Worm (Caenorhabditis elegans) whole organism, late embryonic: ENCODE data around the gene ttr-38.

Experiments used
- C08G9.2 ChIP-seq: sonication (generic microtip); optimal IDR thresholded peaks from 2 replicates; lab custom pipeline; 2016; ENCODE audit warnings: mild to moderate bottlenecking, missing genetic modification characterization, moderate library complexity, missing compliant biosample characterization
- C38D4.7 ChIP-seq: fragments of 200-800 bp; sonication (Bioruptor generic); optimal IDR thresholded peaks from 2 replicates; lab custom pipeline; 2018; ENCODE audit warnings: mild to moderate bottlenecking, missing genetic modification characterization, moderate library complexity, missing compliant biosample characterization
- K02D7.2 ChIP-seq: sonication (generic microtip); optimal IDR thresholded peaks from 2 replicates; lab custom pipeline; 2017; ENCODE audit warnings: mild to moderate bottlenecking, missing genetic modification characterization, missing compliant biosample characterization
- K09A11.1 ChIP-seq: sonication (generic microtip); optimal IDR thresholded peaks from 2 replicates; lab custom pipeline; 2017; ENCODE audit warnings: antibody characterized with exemption, mild to moderate bottlenecking, missing genetic modification characterization, missing compliant biosample characterization; ENCODE audit not compliant: insufficient read depth
- T23F11.4 ChIP-seq: fragments of 200-800 bp; sonication (Bioruptor generic); optimal IDR thresholded peaks from 2 replicates; lab custom pipeline; 2018; ENCODE audit warnings: mild to moderate bottlenecking, missing genetic modification characterization, missing compliant biosample characterization
- Y22D7AL.16 ChIP-seq: sonication (generic microtip); optimal IDR thresholded peaks from 2 replicates; lab custom pipeline; 2016; ENCODE audit warnings: missing genetic modification characterization, missing compliant biosample characterization
- ahr-1 ChIP-seq: sonication (generic microtip); optimal IDR thresholded peaks from 2 replicates; lab custom pipeline; 2016; ENCODE audit warnings: missing genetic modification characterization, missing compliant biosample characterization
- ama-1 ChIP-seq: fragments of 150-350 bp; optimal IDR thresholded peaks from 2 replicates; lab custom pipeline; 2014
- ceh-18 ChIP-seq: sonication (generic microtip); optimal IDR thresholded peaks from 2 replicates; lab custom pipeline; 2016; ENCODE audit warnings: missing genetic modification characterization, missing compliant biosample characterization
- ceh-19 ChIP-seq: fragments of 200-800 bp; sonication (Bioruptor generic); optimal IDR thresholded peaks from 2 replicates; lab custom pipeline; 2018; ENCODE audit warnings: mild to moderate bottlenecking, missing genetic modification characterization, missing compliant biosample characterization
- ceh-31 ChIP-seq: sonication (generic microtip); optimal IDR thresholded peaks from 2 replicates; lab custom pipeline; 2016; ENCODE audit warnings: missing genetic modification characterization, missing compliant biosample characterization
- ceh-45 ChIP-seq: fragments of 200-800 bp; sonication (Bioruptor generic); IDR thresholded peaks from 2 replicates; pipeline ENCODE4 v1.3.6; 2022; ENCODE audit warnings: missing genetic modification reagents, missing genetic modification characterization, missing compliant biosample characterization
- ceh-48 ChIP-seq: sonication (generic microtip); optimal IDR thresholded peaks from 2 replicates; lab custom pipeline; 2016; ENCODE audit warnings: missing genetic modification characterization, inconsistent platforms, missing compliant biosample characterization
- ceh-6 ChIP-seq: fragments of 200-800 bp; sonication (Bioruptor generic); optimal IDR thresholded peaks from 2 replicates; lab custom pipeline; 2018; ENCODE audit warnings: mild to moderate bottlenecking, missing genetic modification characterization, missing compliant biosample characterization
- che-1 ChIP-seq: sonication (generic microtip); optimal IDR thresholded peaks from 2 replicates; lab custom pipeline; 2016; ENCODE audit warnings: mild to moderate bottlenecking, missing genetic modification characterization, missing compliant biosample characterization
- dmd-4 ChIP-seq: sonication (generic microtip); optimal IDR thresholded peaks from 2 replicates; lab custom pipeline; 2016; ENCODE audit warnings: borderline replicate concordance, missing genetic modification characterization, missing compliant biosample characterization
- dve-1 ChIP-seq: sonication (generic microtip); optimal IDR thresholded peaks from 2 replicates; lab custom pipeline; 2017; ENCODE audit warnings: antibody characterized with exemption, mild to moderate bottlenecking, missing genetic modification characterization, missing compliant biosample characterization
- elt-2 ChIP-seq: sonication (generic microtip); optimal IDR thresholded peaks from 2 replicates; lab custom pipeline; 2016; ENCODE audit warnings: missing genetic modification reagents, missing genetic modification characterization, missing compliant biosample characterization
- elt-4 ChIP-seq: sonication (generic microtip); optimal IDR thresholded peaks from 2 replicates; lab custom pipeline; 2016; ENCODE audit warnings: missing genetic modification characterization, missing compliant biosample characterization
- eyg-1 ChIP-seq: sonication (generic microtip); optimal IDR thresholded peaks from 2 replicates; lab custom pipeline; 2016; ENCODE audit warnings: missing genotype, missing genetic modification characterization, missing compliant biosample characterization
- fkh-6 ChIP-seq: sonication (generic microtip); optimal IDR thresholded peaks from 2 replicates; lab custom pipeline; 2016; ENCODE audit warnings: missing genetic modification characterization, missing compliant biosample characterization
- hlh-13 ChIP-seq: fragments of 200-800 bp; sonication (Bioruptor generic); optimal IDR thresholded peaks from 2 replicates; lab custom pipeline; 2018; ENCODE audit warnings: mild to moderate bottlenecking, missing genetic modification characterization, missing compliant biosample characterization
- hlh-15 ChIP-seq: sonication (generic microtip); optimal IDR thresholded peaks from 2 replicates; lab custom pipeline; 2016; ENCODE audit warnings: missing genetic modification characterization, missing compliant biosample characterization
- hlh-6 ChIP-seq: sonication (generic microtip); optimal IDR thresholded peaks from 2 replicates; lab custom pipeline; 2016; ENCODE audit warnings: missing genotype, missing genetic modification characterization, missing compliant biosample characterization
- lim-6 ChIP-seq: sonication (generic microtip); optimal IDR thresholded peaks from 2 replicates; lab custom pipeline; 2016; ENCODE audit warnings: missing genetic modification characterization, missing compliant biosample characterization
- lin-11 ChIP-seq: fragments of 200-800 bp; sonication (Bioruptor generic); optimal IDR thresholded peaks from 2 replicates; lab custom pipeline; 2018; ENCODE audit warnings: mild to moderate bottlenecking, missing genetic modification characterization, missing compliant biosample characterization
- madf-2 ChIP-seq: sonication (generic microtip); optimal IDR thresholded peaks from 2 replicates; lab custom pipeline; 2017; ENCODE audit warnings: missing genetic modification characterization, missing compliant biosample characterization
- nfya-1 ChIP-seq: sonication (generic microtip); optimal IDR thresholded peaks from 2 replicates; lab custom pipeline; 2017; ENCODE audit warnings: missing genetic modification characterization, mild to moderate bottlenecking, missing compliant biosample characterization, antibody characterized with exemption, moderate library complexity
- npax-4 ChIP-seq: sonication (generic microtip); optimal IDR thresholded peaks from 2 replicates; lab custom pipeline; 2016; ENCODE audit warnings: missing genetic modification characterization, missing compliant biosample characterization
- odd-2 ChIP-seq: sonication (generic microtip); optimal IDR thresholded peaks from 2 replicates; lab custom pipeline; 2017; ENCODE audit warnings: antibody characterized with exemption, mild to moderate bottlenecking, missing genetic modification characterization, missing compliant biosample characterization
- pag-3 ChIP-seq: sonication (generic microtip); optimal IDR thresholded peaks from 2 replicates; lab custom pipeline; 2016; ENCODE audit warnings: missing compliant biosample characterization, missing genetic modification characterization, borderline replicate concordance
- pha-2 ChIP-seq: sonication (generic microtip); optimal IDR thresholded peaks from 2 replicates; lab custom pipeline; 2017; ENCODE audit warnings: mild to moderate bottlenecking, missing genetic modification characterization, missing compliant biosample characterization
- pha-4 ChIP-seq: fragments of 150-350 bp; optimal IDR thresholded peaks from 2 replicates; lab custom pipeline; 2018; ENCODE audit warnings: missing biosample characterization, missing genetic modification reagents, missing genetic modification characterization
- pqm-1 ChIP-seq: sonication (generic microtip); optimal IDR thresholded peaks from 2 replicates; lab custom pipeline; 2016; ENCODE audit warnings: missing genetic modification characterization, missing compliant biosample characterization
- pros-1 ChIP-seq: fragments of 150-350 bp; optimal IDR thresholded peaks from 2 replicates; lab custom pipeline; 2014; ENCODE audit warnings: missing biosample characterization, missing genetic modification reagents, missing genetic modification characterization
- ref-2 ChIP-seq: sonication (generic microtip); optimal IDR thresholded peaks from 2 replicates; lab custom pipeline; 2016; ENCODE audit warnings: missing genetic modification characterization, missing compliant biosample characterization
- rnt-1 ChIP-seq: sonication (generic microtip); optimal IDR thresholded peaks from 2 replicates; lab custom pipeline; 2016; ENCODE audit warnings: missing genetic modification characterization, missing compliant biosample characterization
- sdc-2 ChIP-seq: sonication (generic microtip); optimal IDR thresholded peaks from 2 replicates; lab custom pipeline; 2016; ENCODE audit warnings: missing genotype, missing genetic modification characterization, missing compliant biosample characterization
- sox-2 ChIP-seq: fragments of 200-800 bp; sonication (Bioruptor generic); IDR thresholded peaks from 2 replicates; pipeline ENCODE4 v1.3.6; 2022; ENCODE audit warnings: missing genetic modification reagents, missing genetic modification characterization, missing compliant biosample characterization
- syd-9 ChIP-seq: sonication (generic microtip); optimal IDR thresholded peaks from 2 replicates; lab custom pipeline; 2016; ENCODE audit warnings: mild to moderate bottlenecking, missing genetic modification characterization, moderate library complexity, missing compliant biosample characterization
- tbx-2 ChIP-seq: sonication (generic microtip); optimal IDR thresholded peaks from 2 replicates; lab custom pipeline; 2016; ENCODE audit warnings: missing genetic modification characterization, missing compliant biosample characterization
- tbx-7 ChIP-seq: sonication (generic microtip); optimal IDR thresholded peaks from 2 replicates; lab custom pipeline; 2016; ENCODE audit warnings: missing genotype, missing genetic modification characterization, missing compliant biosample characterization
- ttx-3 ChIP-seq: sonication (generic microtip); optimal IDR thresholded peaks from 2 replicates; lab custom pipeline; 2016; ENCODE audit warnings: missing genetic modification reagents, missing genetic modification characterization, missing compliant biosample characterization
- unc-3 ChIP-seq, 2 experiments: fragments of 200-800 bp in 1 of 2; sonication (Bioruptor generic) in 1 of 2; sonication (generic microtip) in 1 of 2; conservative IDR thresholded peaks in 1 of 2; optimal IDR thresholded peaks in 1 of 2; 2 replicates each; pipeline versions ENCODE4 v1.3.6 to Lab custom; 2016 to 2022; ENCODE audit warnings: missing compliant biosample characterization in 2 of 2, missing genetic modification characterization in 2 of 2, missing genetic modification reagents in 1 of 2
- zip-5 ChIP-seq: sonication (generic microtip); optimal IDR thresholded peaks from 2 replicates; lab custom pipeline; 2016; ENCODE audit warnings: missing genetic modification characterization, missing compliant biosample characterization

The ttr-38 gene

DNA sequence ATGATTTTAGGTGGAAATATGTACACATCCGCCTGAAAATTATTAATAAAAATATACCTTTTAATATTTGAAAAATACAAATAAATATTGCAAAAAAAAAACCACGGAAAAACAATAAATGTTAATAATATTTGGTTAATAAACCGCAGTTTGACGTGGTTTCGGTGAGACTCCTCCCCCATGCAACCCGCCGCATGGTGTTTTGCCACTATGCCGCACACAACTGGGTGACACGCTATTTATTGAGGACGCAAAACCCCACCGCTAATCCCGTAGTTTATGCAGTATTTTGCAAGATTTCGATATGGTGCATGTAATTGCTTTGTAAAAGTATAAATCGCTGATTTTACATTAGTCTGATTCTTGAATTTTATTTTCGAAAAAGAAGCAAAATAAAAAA lies 17.7 kb downstream of the ttr-38 start, which contains the start of gene gly-13 (continued):
- peak; percentile 88 for TF ChIP-seq K09A11.1 (tag; lab: Kevin White, UChicago)
- TF ChIP-seq ceh-31 (tag; lab: Kevin White, UChicago): peak; percentile 57
- peak; percentile 61 for TF ChIP-seq zip-5 (tag; lab: Kevin White, UChicago)
- TF ChIP-seq sdc-2: no peak
- TF ChIP-seq ama-1: no peak
- TF ChIP-seq unc-3 (GFP tag; conservative IDR thresholded peaks at IDR 0.05; lab: Robert Waterston, UW): no peak
- peak; percentile 42 for TF ChIP-seq unc-3 (tag; optimal IDR thresholded peaks at IDR 0.05; lab: Kevin White, UChicago)
- no peak for TF ChIP-seq pag-3 (tag; lab: Kevin White, UChicago)
- no peak for TF ChIP-seq elt-4 (tag; lab: Kevin White, UChicago)
- TF ChIP-seq eyg-1 (tag; lab: Kevin White, UChicago): no peak
- TF ChIP-seq pha-2 (tag; lab: Kevin White, UChicago): peak; percentile 55
- TF ChIP-seq hlh-6 (tag; lab: Kevin White, UChicago): no peak
- TF ChIP-seq madf-2 (tag; lab: Kevin White, UChicago): peak; percentile 43
- peak; percentile 56 for TF ChIP-seq hlh-15 (tag; lab: Kevin White, UChicago)
- peak; percentile 63 for TF ChIP-seq che-1 (tag; lab: Kevin White, UChicago)
- no peak for TF ChIP-seq pha-4 (tag; lab: Kevin White, UChicago)
- peak; percentile 51 for TF ChIP-seq ceh-6 (GFP tag; lab: Kevin White, UChicago)
- peak; percentile 2 for TF ChIP-seq dve-1
- peak; percentile 76 for TF ChIP-seq tbx-2 (tag; lab: Kevin White, UChicago)
- TF ChIP-seq hlh-13 (GFP tag; lab: Kevin White, UChicago): peak; percentile 48
- TF ChIP-seq T23F11.4 (GFP tag; lab: Kevin White, UChicago): peak; percentile 22
- TF ChIP-seq ref-2 (tag; lab: Kevin White, UChicago): peak; percentile 44
- TF ChIP-seq fkh-6 (tag; lab: Kevin White, UChicago): peak; percentile 29
- peak; percentile 48 for TF ChIP-seq C38D4.7
- no peak for TF ChIP-seq ceh-45
- peak; percentile 58 for TF ChIP-seq odd-2 (tag; lab: Kevin White, UChicago)
- TF ChIP-seq tbx-7 (tag; lab: Kevin White, UChicago): no peak
- TF ChIP-seq ceh-48 (tag; lab: Kevin White, UChicago): no peak

- TF ChIP-seq ceh-18 (tag; lab: Kevin White, UChicago) (no peak), T23F11.4 (GFP tag; lab: Kevin White, UChicago) (no peak), odd-2 (tag; lab: Kevin White, UChicago) (no peak), Y22D7AL.16 (tag; lab: Kevin White, UChicago) (no peak), madf-2 (tag; lab: Kevin White, UChicago) (no peak), ahr-1 (tag; lab: Kevin White, UChicago) (no peak), nfya-1 (tag; lab: Kevin White, UChicago) (no peak), K09A11.1 (tag; lab: Kevin White, UChicago) (no peak), pha-2 (tag; lab: Kevin White, UChicago) (no peak), elt-2 (tag; lab: Kevin White, UChicago) (no peak), ama-1 (no peak), pqm-1 (tag; lab: Kevin White, UChicago) (no peak), lim-6 (tag; lab: Kevin White, UChicago) (no peak), pros-1 (tag; lab: Kevin White, UChicago) (no peak), C08G9.2 (tag; lab: Kevin White, UChicago) (no peak), lin-11 (no peak)
Observed at ce11 chrX:9295471-9295870, 18.8 kb downstream of the ttr-38 start.

- TF ChIP-seq K02D7.2 (tag; lab: Kevin White, UChicago) (no peak), ceh-19 (GFP tag; lab: Kevin White, UChicago) (no peak), ttx-3 (tag; lab: Kevin White, UChicago) (no peak), pag-3 (tag; lab: Kevin White, UChicago) (no peak), ama-1 (no peak), lin-11 (no peak), rnt-1 (no peak), dmd-4 (no peak), ceh-31 (tag; lab: Kevin White, UChicago) (no peak), npax-4 (tag; lab: Kevin White, UChicago) (no peak), pros-1 (tag; lab: Kevin White, UChicago) (no peak), syd-9 (tag; lab: Kevin White, UChicago) (no peak), hlh-6 (tag; lab: Kevin White, UChicago) (no peak), ceh-6 (GFP tag; lab: Kevin White, UChicago) (no peak), sox-2 (GFP tag; lab: Robert Waterston, UW) (no peak), elt-4 (tag; lab: Kevin White, UChicago) (no peak)
- TF ChIP-seq, all 69 proteins: peak for 0
Observed at ce11 chrX:9291345-9291744, 23.0 kb downstream of the ttr-38 start, which contains the start of gene B0416.3. TSS of gene B0416.3 (plus strand) at chrX:9291645.
